Worm (Caenorhabditis elegans) whole organism, midembryonic: ENCODE data around the gene F56H9.8.

Experiments used
- T22C8.4 ChIP-seq: fragments of 200-800 bp; sonication (Bioruptor generic); IDR thresholded peaks from 2 replicates; pipeline ENCODE4 v1.3.6; 2022; ENCODE audit warnings: missing genetic modification characterization, missing compliant biosample characterization
- cog-1 ChIP-seq: sonication (generic microtip); optimal IDR thresholded peaks from 2 replicates; lab custom pipeline; 2016; ENCODE audit warnings: missing genetic modification characterization, missing compliant biosample characterization
- flt-1 ChIP-seq: fragments of 200-800 bp; sonication (Bioruptor generic); IDR thresholded peaks from 2 replicates; pipeline ENCODE4 v1.3.6; 2022; ENCODE audit warnings: missing genetic modification characterization, missing compliant biosample characterization
- klf-2 ChIP-seq: fragments of 200-800 bp; sonication (Bioruptor generic); conservative IDR thresholded peaks from 2 replicates; pipeline ENCODE4 v1.3.6; 2022; ENCODE audit warnings: missing genetic modification reagents, missing genetic modification characterization, missing compliant biosample characterization
- med-1 ChIP-seq: sonication (generic microtip); optimal IDR thresholded peaks from 2 replicates; lab custom pipeline; 2017; ENCODE audit warnings: missing genetic modification characterization, mild to moderate bottlenecking, missing compliant biosample characterization, antibody characterized with exemption, missing genetic modification reagents; ENCODE audit not compliant: insufficient read depth
- ref-1 ChIP-seq: fragments of 200-800 bp; sonication (Bioruptor generic); conservative IDR thresholded peaks from 2 replicates; pipeline ENCODE4 v1.3.6; 2022; ENCODE audit warnings: missing genetic modification reagents, missing genetic modification characterization, missing compliant biosample characterization
- tab-1 ChIP-seq: fragments of 200-800 bp; sonication (Bioruptor generic); IDR thresholded peaks from 2 replicates; pipeline ENCODE4 v1.3.6; 2022; ENCODE audit warnings: missing genetic modification characterization, missing compliant biosample characterization
- ztf-23 ChIP-seq: fragments of 200-800 bp; sonication (Bioruptor generic); IDR thresholded peaks from 2 replicates; pipeline ENCODE4 v1.3.6; 2022; ENCODE audit warnings: missing genetic modification reagents, missing genetic modification characterization, missing compliant biosample characterization
- ztf-29 ChIP-seq: fragments of 200-800 bp; sonication (Bioruptor generic); IDR thresholded peaks from 2 replicates; pipeline ENCODE4 v1.3.6; 2022; ENCODE audit warnings: missing genetic modification reagents, missing genetic modification characterization, missing compliant biosample characterization

Gene F56H9.8

DNA sequence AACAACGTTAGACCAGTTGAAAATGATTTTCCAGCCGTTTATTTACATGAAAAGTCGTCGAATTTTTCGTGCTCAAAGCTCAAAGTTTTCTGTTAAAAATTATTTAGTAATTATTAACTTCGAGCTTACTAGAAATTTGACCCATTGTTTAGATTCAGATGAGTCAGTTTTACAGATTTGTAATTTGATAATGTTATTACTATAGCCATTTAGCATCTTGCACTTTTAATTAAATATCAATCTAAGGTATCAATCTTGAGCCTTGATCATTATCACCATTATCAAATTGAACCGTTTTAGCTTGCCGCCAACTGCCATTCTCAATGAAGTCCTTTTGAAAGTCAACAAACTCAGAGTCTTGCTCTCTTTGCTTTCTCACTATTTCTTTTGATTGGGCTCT, 35.1 kb upstream of the F56H9.8 start, which contains the start of gene ZC116.1:
Gene ZC116.1 (plus strand): TSS at position 301 of the 400 bp plus-strand sequence.
- TF ChIP-seq tab-1 (GFP tag; lab: Robert Waterston, UW) (no peak), ref-1 (GFP tag; lab: Robert Waterston, UW) (no peak), flt-1 (GFP tag; lab: Robert Waterston, UW) (no peak), ztf-29 (no peak), ztf-23 (no peak), cog-1 (tag; lab: Kevin White, UChicago) (no peak), med-1 (GFP tag; lab: Kevin White, UChicago) (no peak), T22C8.4 (GFP tag; lab: Robert Waterston, UW) (no peak), klf-2 (GFP tag; lab: Robert Waterston, UW) (no peak)

DNA sequence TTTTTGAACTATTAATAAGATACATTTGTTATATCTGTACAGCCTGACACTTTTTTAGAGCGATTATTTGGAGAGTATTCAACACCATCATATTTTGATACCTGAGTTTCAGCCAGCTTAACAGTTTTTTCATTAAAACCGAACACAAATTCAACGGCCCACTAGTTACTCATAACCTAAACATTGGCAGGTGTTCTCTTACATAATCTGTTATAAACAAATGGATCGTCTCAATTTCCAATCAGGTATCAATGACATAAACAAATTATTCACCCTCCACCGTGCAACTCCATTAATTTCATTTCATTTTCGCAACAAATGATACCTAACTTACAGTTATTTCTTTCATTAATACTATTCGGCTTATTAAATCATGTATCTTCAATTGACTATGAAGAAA, 33.6 kb upstream of the F56H9.8 start, which contains the start of gene cubn-1:
Gene cubn-1 (plus strand): TSS at position 301 of the 400 bp plus-strand sequence.
- TF ChIP-seq cog-1 (tag; lab: Kevin White, UChicago) (no peak), ztf-29 (no peak), flt-1 (GFP tag; lab: Robert Waterston, UW) (no peak), ztf-23 (no peak), ref-1 (GFP tag; lab: Robert Waterston, UW) (no peak), T22C8.4 (GFP tag; lab: Robert Waterston, UW) (no peak), med-1 (GFP tag; lab: Kevin White, UChicago) (no peak), klf-2 (GFP tag; lab: Robert Waterston, UW) (no peak), tab-1 (GFP tag; lab: Robert Waterston, UW) (no peak)

DNA sequence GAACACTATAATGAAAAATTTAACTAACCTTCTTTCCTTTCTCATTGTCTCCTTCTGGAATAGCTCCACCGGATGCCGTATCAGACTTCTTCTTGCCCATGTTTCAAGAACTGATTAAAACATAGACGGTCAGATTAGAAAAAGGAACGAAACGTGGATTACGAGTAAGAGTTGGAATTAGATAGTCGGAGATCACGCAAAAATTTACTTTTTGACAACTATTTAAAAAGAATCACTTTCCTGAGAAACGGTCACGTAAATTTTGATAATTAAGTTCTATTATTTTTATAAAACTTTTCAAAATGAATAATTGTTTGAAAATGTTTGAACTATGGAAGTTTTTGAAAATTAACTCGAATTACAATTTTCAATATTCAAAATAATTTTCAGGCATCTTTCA, 32.5 kb upstream of the F56H9.8 start, which contains the start of gene cyc-2.2:
Gene cyc-2.2 (minus strand): TSS at position 101 of the 400 bp plus-strand sequence.
- TF ChIP-seq med-1 (GFP tag; lab: Kevin White, UChicago) (no peak), ztf-29 (no peak)

DNA sequence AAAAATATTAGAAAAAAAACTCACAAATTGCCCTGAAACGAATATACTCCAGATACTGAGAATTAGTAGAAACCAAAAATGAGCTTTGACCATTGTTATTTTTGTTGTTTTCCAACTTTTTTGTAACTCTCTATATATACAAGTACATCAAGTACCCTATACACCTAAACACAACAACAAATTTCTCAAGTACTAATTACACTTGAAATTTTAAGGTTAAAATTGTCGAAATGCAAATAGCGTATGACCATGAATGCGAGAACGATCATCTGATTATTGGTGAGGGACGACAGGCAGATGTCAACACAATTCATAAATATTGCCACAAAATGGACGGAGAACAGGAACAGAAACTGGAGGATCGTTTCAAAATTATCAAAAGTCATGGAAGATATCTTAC, 20.2 kb upstream of the F56H9.8 start, which contains the start of gene F56H9.9:
Gene F56H9.9 (minus strand): TSS at position 101 of the 400 bp plus-strand sequence.
- TF ChIP-seq flt-1 (GFP tag; lab: Robert Waterston, UW) (no peak), med-1 (GFP tag; lab: Kevin White, UChicago) (no peak), T22C8.4 (GFP tag; lab: Robert Waterston, UW) (no peak), ztf-29 (no peak), cog-1 (tag; lab: Kevin White, UChicago) (no peak), klf-2 (GFP tag; lab: Robert Waterston, UW) (no peak), ref-1 (GFP tag; lab: Robert Waterston, UW) (no peak), ztf-23 (no peak), tab-1 (GFP tag; lab: Robert Waterston, UW) (no peak)

DNA sequence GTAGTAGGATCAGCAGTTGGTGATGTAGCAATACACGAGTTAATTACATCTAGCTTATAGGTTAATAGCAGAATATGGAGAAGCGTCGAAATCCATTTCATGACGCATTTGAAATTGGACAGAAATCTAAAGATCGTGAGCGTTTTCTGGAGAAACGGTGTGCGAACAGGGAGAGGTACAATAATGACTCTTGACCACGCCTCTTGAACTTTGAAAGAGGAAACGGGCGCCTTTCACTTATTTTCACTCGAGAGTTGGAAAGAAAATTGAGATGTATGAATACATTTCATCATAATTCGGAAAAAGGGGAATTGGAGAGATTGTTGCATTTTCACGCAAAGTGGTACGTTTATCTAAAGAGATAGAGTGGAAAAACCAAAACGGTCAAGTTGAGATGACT, 14.9 kb upstream of the F56H9.8 start, which contains the start of gene F56H9.6:
Gene F56H9.6 (minus strand): TSS at position 101 of the 400 bp plus-strand sequence.
- TF ChIP-seq ref-1 (GFP tag; lab: Robert Waterston, UW) (no peak), cog-1 (tag; lab: Kevin White, UChicago) (no peak), ztf-29 (no peak), flt-1 (GFP tag; lab: Robert Waterston, UW) (no peak), tab-1 (GFP tag; lab: Robert Waterston, UW) (no peak), med-1 (GFP tag; lab: Kevin White, UChicago) (no peak), klf-2 (GFP tag; lab: Robert Waterston, UW) (no peak), ztf-23 (no peak), T22C8.4 (GFP tag; lab: Robert Waterston, UW) (no peak)

DNA sequence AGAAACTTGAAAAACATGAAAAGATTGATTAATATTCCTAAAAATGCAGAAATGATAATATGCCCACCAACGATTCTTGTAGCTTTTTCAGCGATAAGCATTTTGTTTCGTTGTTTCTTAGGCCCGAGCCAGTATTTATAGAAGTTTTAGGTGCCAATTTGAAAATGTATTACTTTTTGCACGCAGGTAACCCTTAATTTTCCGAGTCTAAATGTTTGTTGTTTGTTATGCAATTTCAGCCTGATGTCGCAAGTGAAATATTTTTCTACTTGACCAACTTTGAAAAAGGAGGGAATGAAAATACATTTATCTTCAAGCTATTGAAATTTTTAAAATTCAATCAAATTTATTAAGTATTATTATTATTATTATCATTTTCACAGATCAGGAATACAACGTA, 12.6 kb upstream of the F56H9.8 start, which contains the start of gene srx-113:
Gene srx-113 (minus strand): TSS at position 101 of the 400 bp plus-strand sequence.
- TF ChIP-seq med-1 (GFP tag; lab: Kevin White, UChicago) = no peak
- no peak for TF ChIP-seq T22C8.4 (GFP tag; lab: Robert Waterston, UW)
- TF ChIP-seq ztf-23 = no peak
- no peak for TF ChIP-seq flt-1 (GFP tag; lab: Robert Waterston, UW)

DNA sequence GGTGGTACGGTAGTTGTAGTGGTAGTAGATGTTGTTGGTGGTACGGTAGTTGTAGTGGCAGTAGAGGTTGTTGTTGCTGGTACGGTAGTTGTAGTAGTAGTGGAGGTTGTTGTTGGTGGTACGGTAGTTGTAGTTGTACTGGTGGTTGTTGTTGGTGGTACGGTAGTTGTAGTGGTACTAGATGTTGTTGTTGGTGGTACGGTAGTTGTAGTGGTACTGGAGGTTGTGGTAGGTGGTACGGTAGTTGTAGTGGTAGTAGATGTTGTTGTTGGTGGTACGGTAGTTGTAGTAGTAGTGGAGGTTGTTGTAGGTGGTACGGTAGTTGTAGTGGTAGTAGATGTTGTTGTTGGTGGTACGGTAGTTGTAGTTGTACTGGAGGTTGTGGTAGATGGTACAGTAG, 11.6 kb upstream of the F56H9.8 start:
- TF ChIP-seq ztf-29 (no peak), cog-1 (tag; lab: Kevin White, UChicago) (no peak), ref-1 (GFP tag; lab: Robert Waterston, UW) (no peak), ztf-23 (0 out of 2 replicates have a peak, but pooled peaks have one; percentile 61), med-1 (GFP tag; lab: Kevin White, UChicago) (no peak), klf-2 (GFP tag; lab: Robert Waterston, UW) (no peak), flt-1 (GFP tag; lab: Robert Waterston, UW) (0 out of 2 replicates have a peak, but pooled peaks have one; percentile 14), T22C8.4 (GFP tag; lab: Robert Waterston, UW) (no peak)

DNA sequence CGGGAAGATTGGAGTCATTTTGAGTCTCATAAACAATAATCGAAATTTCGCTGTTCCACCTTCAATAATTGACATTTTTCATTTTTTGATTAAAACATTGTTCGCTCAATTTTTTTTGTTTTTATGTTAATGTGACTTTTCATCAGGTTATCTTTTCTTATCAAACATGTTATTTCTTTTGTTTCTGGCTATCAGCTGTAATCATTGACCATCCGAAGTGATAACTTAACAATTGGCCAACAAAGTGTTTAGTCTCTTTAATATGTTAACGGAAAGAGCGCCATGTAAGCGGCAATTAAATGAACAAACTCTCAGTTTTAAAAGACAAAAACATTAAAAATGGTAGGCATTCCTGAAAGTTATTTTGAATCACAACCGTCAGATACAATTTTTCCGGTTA, 10.6 kb upstream of the F56H9.8 start:
- no peak for TF ChIP-seq ref-1 (GFP tag; lab: Robert Waterston, UW)
- TF ChIP-seq flt-1 (GFP tag; lab: Robert Waterston, UW) = no peak
- TF ChIP-seq ztf-23 = no peak
- TF ChIP-seq med-1 (GFP tag; lab: Kevin White, UChicago) = no peak
- no peak for TF ChIP-seq ztf-29
- TF ChIP-seq klf-2 (GFP tag; lab: Robert Waterston, UW) = no peak
- TF ChIP-seq cog-1 (tag; lab: Kevin White, UChicago) = no peak
- TF ChIP-seq tab-1 (GFP tag; lab: Robert Waterston, UW) = no peak
- no peak for TF ChIP-seq T22C8.4 (GFP tag; lab: Robert Waterston, UW)

DNA sequence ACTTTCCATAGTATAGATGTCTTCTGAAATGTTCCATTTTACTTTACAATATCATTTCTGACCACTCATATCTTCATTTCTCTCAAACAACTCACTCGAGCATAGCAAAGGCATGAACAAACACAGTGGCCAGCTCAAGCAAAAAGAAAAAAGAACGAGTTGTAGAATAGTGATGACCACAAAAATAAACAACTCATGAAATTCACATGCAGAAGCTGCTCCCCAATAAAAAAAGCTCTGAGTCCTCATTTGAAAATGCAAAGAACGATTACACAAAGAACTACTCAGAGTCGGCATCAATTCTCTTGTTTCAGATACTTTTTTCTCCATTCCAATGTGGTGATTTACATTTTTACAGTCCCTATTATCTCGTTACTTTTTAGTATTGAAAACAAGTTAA, 9.9 kb upstream of the F56H9.8 start:
- TF ChIP-seq T22C8.4 (GFP tag; lab: Robert Waterston, UW) (no peak), ref-1 (GFP tag; lab: Robert Waterston, UW) (no peak), flt-1 (GFP tag; lab: Robert Waterston, UW) (no peak), klf-2 (GFP tag; lab: Robert Waterston, UW) (no peak), ztf-29 (no peak), tab-1 (GFP tag; lab: Robert Waterston, UW) (no peak), med-1 (GFP tag; lab: Kevin White, UChicago) (no peak), ztf-23 (no peak)
